Worm (Caenorhabditis elegans) whole organism, early embryonic: ENCODE results near the gene nhr-251.

Source experiments
- B0310.2 ChIP-seq: sonication (generic microtip); optimal IDR thresholded peaks from 2 replicates; lab custom pipeline; 2016; ENCODE audit warnings: mild to moderate bottlenecking, missing genetic modification characterization, missing compliant biosample characterization
- scrt-1 ChIP-seq: fragments of 200-800 bp; sonication (Bioruptor generic); IDR thresholded peaks from 2 replicates; pipeline ENCODE4 v1.3.6; 2022; ENCODE audit warnings: missing genetic modification characterization, missing compliant biosample characterization
- tbx-11 ChIP-seq: fragments of 200-800 bp; sonication (Bioruptor generic); IDR thresholded peaks from 2 replicates; pipeline ENCODE4 v1.3.6; 2022; ENCODE audit warnings: missing genetic modification characterization, missing compliant biosample characterization
- tbx-37 ChIP-seq: fragments of 200-800 bp; sonication (Bioruptor generic); conservative IDR thresholded peaks from 2 replicates; pipeline ENCODE4 v1.3.6; 2022; ENCODE audit warnings: missing genetic modification reagents, missing genetic modification characterization, missing compliant biosample characterization

ce11 chrV:608844-609243 is 8.5 kb downstream of the nhr-251 start, which contains the start of gene srw-109:
- TF ChIP-seq B0310.2 (no peak), tbx-37 (GFP tag; lab: Robert Waterston, UW) (no peak), scrt-1 (GFP tag; lab: Robert Waterston, UW) (no peak), tbx-11 (GFP tag; lab: Robert Waterston, UW) (no peak)
